Fruit fly (Drosophila melanogaster) whole organism, embryonic: ENCODE results near the gene Svil.

Experiments used
- BEAF-32 ChIP-seq: fragments of 200-800 bp; sonication (Bioruptor generic); optimal IDR thresholded peaks from 3 replicates; lab custom pipeline; 2017; ENCODE audit warnings: missing biosample characterization, missing genetic modification characterization, mild to moderate bottlenecking, moderate library complexity, missing genetic modification reagents
- CG10209 ChIP-seq: fragments of 200-800 bp; sonication (Bioruptor generic); optimal IDR thresholded peaks from 3 replicates; lab custom pipeline; 2017; ENCODE audit warnings: missing biosample characterization, mild to moderate bottlenecking, missing genetic modification characterization, missing genetic modification reagents
- CG10267 ChIP-seq: fragments of 200-800 bp; sonication (Bioruptor generic); optimal IDR thresholded peaks from 2 replicates; lab custom pipeline; 2018; ENCODE audit warnings: missing biosample characterization, mild to moderate bottlenecking, missing genetic modification characterization, moderate library complexity
- CG10654 ChIP-seq: fragments of 200-800 bp; sonication (Bioruptor generic); optimal IDR thresholded peaks from 2 replicates; lab custom pipeline; 2016; ENCODE audit warnings: missing biosample characterization, missing genetic modification characterization
- CG1233 ChIP-seq: fragments of 200-800 bp; sonication (Bioruptor generic); optimal IDR thresholded peaks from 4 replicates; lab custom pipeline; 2018; ENCODE audit warnings: missing biosample characterization, mild to moderate bottlenecking, missing genetic modification characterization
- CG2120 ChIP-seq: fragments of 200-800 bp; sonication (Bioruptor generic); optimal IDR thresholded peaks from 3 replicates; lab custom pipeline; 2016; ENCODE audit warnings: missing biosample characterization, missing genetic modification characterization
- CG2875 ChIP-seq: fragments of 200-800 bp; sonication (Bioruptor generic); optimal IDR thresholded peaks from 2 replicates; lab custom pipeline; 2017; ENCODE audit warnings: missing biosample characterization, mild to moderate bottlenecking, missing genetic modification characterization, missing genetic modification reagents
- CG30020 ChIP-seq: fragments of 200-800 bp; optimal IDR thresholded peaks from 2 replicates; lab custom pipeline; 2019; ENCODE audit warnings: missing biosample characterization, mild to moderate bottlenecking, missing genetic modification characterization, moderate library complexity
- CG34224 ChIP-seq: fragments of 200-800 bp; sonication (Bioruptor generic); IDR thresholded peaks from 3 replicates; pipeline ENCODE4 v1.3.6; 2022; ENCODE audit warnings: missing biosample characterization, missing genetic modification characterization; ENCODE audit not compliant: partially characterized antibody
- CG34376 ChIP-seq: fragments of 200-800 bp; sonication (Bioruptor generic); optimal IDR thresholded peaks from 2 replicates; lab custom pipeline; 2018; ENCODE audit warnings: missing biosample characterization, mild to moderate bottlenecking, missing genetic modification characterization
- CG3726 ChIP-seq: fragments of 200-800 bp; sonication (Bioruptor generic); IDR thresholded peaks from 3 replicates; pipeline ENCODE4, ENCODE4 v1.3.6; 2022; ENCODE audit warnings: missing biosample characterization, missing genetic modification characterization
- CG4282 ChIP-seq: fragments of 200-800 bp; sonication (Bioruptor generic); optimal IDR thresholded peaks from 2 replicates; lab custom pipeline; 2016; ENCODE audit warnings: missing biosample characterization, missing genetic modification characterization
- CG6689 ChIP-seq: fragments of 200-800 bp; sonication (Bioruptor generic); IDR thresholded peaks from 2 replicates; pipeline ENCODE4 v1.3.6; 2022; ENCODE audit warnings: missing biosample characterization, missing genetic modification characterization
- CG6791 ChIP-seq: fragments of 200-800 bp; sonication (Bioruptor generic); IDR thresholded peaks from 3 replicates; pipeline ENCODE4 v1.3.6; 2022; ENCODE audit warnings: missing biosample characterization, missing genetic modification characterization; ENCODE audit not compliant: partially characterized antibody
- CG8359 ChIP-seq: fragments of 200-800 bp; sonication (Bioruptor generic); optimal IDR thresholded peaks from 2 replicates; lab custom pipeline; 2017; ENCODE audit warnings: missing biosample characterization, mild to moderate bottlenecking, missing genetic modification characterization, borderline replicate concordance
- CG9817 ChIP-seq: fragments of 200-800 bp; sonication (Bioruptor generic); optimal IDR thresholded peaks from 2 replicates; lab custom pipeline; 2018; ENCODE audit warnings: missing biosample characterization, mild to moderate bottlenecking, missing genetic modification characterization, moderate library complexity
- D19A ChIP-seq: fragments of 200-800 bp; optimal IDR thresholded peaks from 3 replicates; lab custom pipeline; 2019; ENCODE audit warnings: missing biosample characterization, mild to moderate bottlenecking, missing genetic modification characterization, moderate library complexity
- Doc3 ChIP-seq: fragments of 200-800 bp; sonication (Bioruptor generic); IDR thresholded peaks from 3 replicates; pipeline ENCODE4 v1.3.6; 2022; ENCODE audit warnings: missing biosample characterization, missing genetic modification characterization; ENCODE audit not compliant: partially characterized antibody
- E2f1 ChIP-seq: fragments of 200-800 bp; sonication (Bioruptor generic); IDR thresholded peaks from 2 replicates; pipeline ENCODE4 v1.3.6; 2022; ENCODE audit warnings: missing biosample characterization, missing genetic modification characterization
- Gug ChIP-seq: fragments of 200-800 bp; sonication (Bioruptor generic); IDR thresholded peaks from 4 replicates; pipeline ENCODE4 v1.3.6; 2022; ENCODE audit warnings: missing biosample characterization, missing genetic modification characterization
- Hey ChIP-seq: fragments of 200-800 bp; sonication (Bioruptor generic); optimal IDR thresholded peaks from 3 replicates; lab custom pipeline; 2018; ENCODE audit warnings: missing biosample characterization, mild to moderate bottlenecking, missing genetic modification characterization
- Lhr ChIP-seq: fragments of 200-800 bp; sonication (Bioruptor generic); optimal IDR thresholded peaks from 3 replicates; lab custom pipeline; 2017; ENCODE audit warnings: mild to moderate bottlenecking, missing biosample characterization, missing genetic modification reagents, missing genetic modification characterization
- Mes4 ChIP-seq: fragments of 200-800 bp; sonication (Bioruptor generic); optimal IDR thresholded peaks from 2 replicates; lab custom pipeline; 2016; ENCODE audit warnings: missing biosample characterization, missing genetic modification characterization
- NFAT ChIP-seq: fragments of 200-800 bp; sonication (Bioruptor generic); IDR thresholded peaks from 2 replicates; pipeline ENCODE4 v1.3.6; 2022; ENCODE audit warnings: missing biosample characterization, missing genetic modification characterization
- Stat92E ChIP-seq, 3 experiments: fragments of >200 bp in 2 of 3; fragments of 200-800 bp in 1 of 3; sonication (Bioruptor generic) in 1 of 3; optimal IDR thresholded peaks; 2 replicates each; lab custom pipeline; 2017 to 2019; ENCODE audit warnings: missing biosample characterization in 3 of 3, missing genetic modification characterization in 3 of 3, mild to moderate bottlenecking in 1 of 3, moderate library complexity in 1 of 3
- ap ChIP-seq: fragments of 200-800 bp; sonication (Bioruptor generic); IDR thresholded peaks from 2 replicates; pipeline ENCODE4 v1.3.6; 2022; ENCODE audit warnings: missing biosample characterization, missing genetic modification characterization
- cg ChIP-seq: fragments of 200-800 bp; sonication (Bioruptor generic); optimal IDR thresholded peaks from 3 replicates; lab custom pipeline; 2019; ENCODE audit warnings: missing biosample characterization, mild to moderate bottlenecking, missing genetic modification characterization, moderate library complexity
- cwo ChIP-seq: fragments of 200-800 bp; sonication (Bioruptor generic); optimal IDR thresholded peaks from 3 replicates; lab custom pipeline; 2017; ENCODE audit warnings: missing biosample characterization, missing genetic modification characterization, mild to moderate bottlenecking, moderate library complexity, missing genetic modification reagents
- dmrt11E ChIP-seq: fragments of 200-800 bp; sonication (Bioruptor generic); optimal IDR thresholded peaks from 3 replicates; lab custom pipeline; 2018; ENCODE audit warnings: missing biosample characterization, mild to moderate bottlenecking, missing genetic modification characterization, moderate library complexity
- ewg ChIP-seq: fragments of 200-800 bp; sonication (Bioruptor generic); optimal IDR thresholded peaks from 3 replicates; lab custom pipeline; 2017; ENCODE audit warnings: mild to moderate bottlenecking, missing biosample characterization, missing genetic modification reagents, missing genetic modification characterization
- gcm ChIP-seq: fragments of 200-800 bp; sonication (Bioruptor generic); optimal IDR thresholded peaks from 2 replicates; lab custom pipeline; 2019; ENCODE audit warnings: missing biosample characterization, mild to moderate bottlenecking, missing genetic modification characterization, moderate library complexity
- gfzf ChIP-seq: fragments of 200-800 bp; sonication (Bioruptor generic); optimal IDR thresholded peaks from 2 replicates; lab custom pipeline; 2016; ENCODE audit warnings: missing biosample characterization, mild to moderate bottlenecking, missing genetic modification characterization, moderate library complexity
- grn ChIP-seq: fragments of 200-800 bp; sonication (Bioruptor generic); optimal IDR thresholded peaks from 3 replicates; lab custom pipeline; 2017; ENCODE audit warnings: missing biosample characterization, missing genetic modification characterization
- gsb ChIP-seq: fragments of 200-800 bp; sonication (Bioruptor generic); IDR thresholded peaks from 2 replicates; pipeline ENCODE4 v1.3.6; 2022; ENCODE audit warnings: missing biosample characterization, missing genetic modification characterization
- inv ChIP-seq: fragments of 200-800 bp; sonication (Bioruptor generic); IDR thresholded peaks from 2 replicates; pipeline ENCODE4 v1.3.6; 2022; ENCODE audit warnings: missing biosample characterization, missing genetic modification characterization; ENCODE audit not compliant: partially characterized antibody
- jumu ChIP-seq: fragments of 200-800 bp; sonication (Bioruptor generic); optimal IDR thresholded peaks from 3 replicates; lab custom pipeline; 2016; ENCODE audit warnings: missing biosample characterization, missing genetic modification characterization
- odd ChIP-seq: fragments of 200-800 bp; sonication (Bioruptor generic); optimal IDR thresholded peaks from 2 replicates; lab custom pipeline; 2017; ENCODE audit warnings: missing biosample characterization, mild to moderate bottlenecking, missing genetic modification characterization
- pho ChIP-seq: fragments of 200-800 bp; sonication (Bioruptor generic); optimal IDR thresholded peaks from 2 replicates; lab custom pipeline; 2016; ENCODE audit warnings: missing biosample characterization, missing genetic modification characterization
- pnt ChIP-seq: fragments of 200-800 bp; sonication (Bioruptor generic); optimal IDR thresholded peaks from 3 replicates; lab custom pipeline; 2016; ENCODE audit warnings: missing biosample characterization, missing genetic modification characterization
- run ChIP-seq: fragments of 200-800 bp; sonication (Bioruptor generic); optimal IDR thresholded peaks from 3 replicates; lab custom pipeline; 2018; ENCODE audit warnings: missing biosample characterization, mild to moderate bottlenecking, missing genetic modification characterization
- sens ChIP-seq: fragments of 200-800 bp; sonication (Bioruptor generic); peaks from one replicate; lab custom pipeline; 2016; ENCODE audit warnings: missing biosample characterization, missing genetic modification characterization
- sima ChIP-seq: fragments of 200-800 bp; sonication (Bioruptor generic); optimal IDR thresholded peaks from 2 replicates; lab custom pipeline; 2016; ENCODE audit warnings: missing biosample characterization, missing genetic modification characterization
- slp2 ChIP-seq: fragments of 200-800 bp; sonication (Bioruptor generic); optimal IDR thresholded peaks from 2 replicates; lab custom pipeline; 2016; ENCODE audit warnings: missing biosample characterization, missing genetic modification characterization
- sr ChIP-seq: fragments of 200-800 bp; sonication (Bioruptor generic); IDR thresholded peaks from 3 replicates; pipeline ENCODE4 v1.3.6; 2022; ENCODE audit warnings: missing biosample characterization, missing genetic modification characterization
- stc ChIP-seq: fragments of 200-800 bp; sonication (Bioruptor generic); IDR thresholded peaks from 2 replicates; pipeline ENCODE4 v1.3.6; 2022; ENCODE audit warnings: missing biosample characterization, missing genetic modification characterization
- vnd ChIP-seq: fragments of 200-800 bp; sonication (Bioruptor generic); IDR thresholded peaks from 3 replicates; pipeline ENCODE4 v1.3.6; 2022; ENCODE audit warnings: missing biosample characterization, missing genetic modification characterization; ENCODE audit not compliant: partially characterized antibody
- vvl ChIP-seq: fragments of 200-800 bp; sonication (Bioruptor generic); IDR thresholded peaks from 2 replicates; pipeline ENCODE4 v1.3.6; 2022; ENCODE audit warnings: missing biosample characterization, missing genetic modification characterization

The Svil gene

dm6 chr3L:2531386-2532176, 154.1 kb downstream of the Svil start (continued):
- TF ChIP-seq CG10209 (GFP tag; lab: Kevin White, UChicago) (peak; percentile 72), stc (GFP tag; lab: Robert Waterston, UW) (peak; percentile 80), CG30020 (tag; lab: Kevin White, UChicago) (peak; percentile 33), CG8359 (GFP tag; lab: Kevin White, UChicago) (no peak), gsb (no peak; the same call in 1 of the 2 replicates), NFAT (peak; percentile 82), grn (GFP tag; lab: Kevin White, UChicago) (peak; percentile 35), Lhr (GFP tag; lab: Kevin White, UChicago) (peak; percentile 81), CG34376 (GFP tag; lab: Kevin White, UChicago) (peak; percentile 13), Hey (tag; lab: Kevin White, UChicago) (no peak), CG6689 (GFP tag; lab: Robert Waterston, UW) (peak; percentile 46; the same call in 1 of the 2 replicates), CG9817 (peak; percentile 57), CG2120 (GFP tag; lab: Kevin White, UChicago) (peak; percentile 70), ap (GFP tag; lab: Robert Waterston, UW) (peak; percentile 59), pho (GFP tag; lab: Kevin White, UChicago) (peak; percentile 57), jumu (GFP tag; lab: Kevin White, UChicago) (peak; percentile 23), odd (GFP tag; lab: Kevin White, UChicago) (peak; percentile 90), vvl (GFP tag; lab: Robert Waterston, UW) (peak; percentile 86), CG6791 (GFP tag; lab: Robert Waterston, UW) (no peak), inv (GFP tag; lab: Robert Waterston, UW) (peak; percentile 18; the same call in 1 of the 2 replicates), gcm (GFP tag; lab: Kevin White, UChicago) (peak; percentile 80), Gug (GFP tag; lab: Robert Waterston, UW) (peak; percentile 74), ewg (GFP tag; lab: Kevin White, UChicago) (peak; percentile 17), CG10654 (peak; percentile 69), sens (GFP tag; lab: Kevin White, UChicago) (peak; percentile 92), CG4282 (GFP tag; lab: Kevin White, UChicago) (peak; percentile 43), CG2875 (peak; percentile 79), run (tag; lab: Kevin White, UChicago) (peak; percentile 58), dmrt11E (peak; percentile 78), Doc3 (no peak), sr (GFP tag; lab: Robert Waterston, UW) (peak; percentile 81), D19A (tag; lab: Kevin White, UChicago) (peak; percentile 60), gfzf (GFP tag; lab: Kevin White, UChicago) (peak; percentile 33), slp2 (GFP tag; lab: Kevin White, UChicago) (no peak), BEAF-32 (GFP tag; lab: Kevin White, UChicago) (peak; percentile 30), cg (GFP tag; lab: Kevin White, UChicago) (peak; percentile 62), sima (GFP tag; lab: Kevin White, UChicago) (no peak), pnt (GFP tag; lab: Kevin White, UChicago) (peak; percentile 44), Mes4 (GFP tag; lab: Kevin White, UChicago) (no peak), cwo (GFP tag; lab: Kevin White, UChicago) (peak; percentile 58), E2f1 (GFP tag; lab: Robert Waterston, UW) (peak; percentile 72), CG34224 (GFP tag; lab: Robert Waterston, UW) (no peak), CG3726 (GFP tag; lab: Robert Waterston, UW) (no peak; the same call in 2 of the 3 replicates), vnd (GFP tag; lab: Robert Waterston, UW) (no peak), CG10267 (tag; lab: Kevin White, UChicago) (peak; percentile 71), Stat92E (GFP tag; optimal IDR thresholded peaks at IDR 0.05; lab: Kevin White, UChicago) (peak in 1 of 3 experiments; percentile 29), CG1233 (GFP tag; lab: Kevin White, UChicago) (peak; percentile 80)
